Worm (Caenorhabditis elegans): ENCODE data around the gene C40A11.4.

Gene C40A11.4

ce11 chrII:2175367-2175766 is 38.1 kb downstream of the C40A11.4 start, which contains the start of gene C33C12.7:
Gene C33C12.7, minus strand, starts transcription at chrII:2175467.
- no peak for TF ChIP-seq hrde-1 (tag; optimal IDR thresholded peaks at IDR 0.05; ENCODE audit: borderline replicate concordance)
- no peak for TF ChIP-seq bed-2 (GFP tag; IDR thresholded peaks at IDR 0.05)
- no peak for TF ChIP-seq dox-1 (GFP tag; IDR thresholded peaks at IDR 0.05)
- TF ChIP-seq hmg-1.2 (GFP tag; IDR thresholded peaks at IDR 0.05), result no peak
- no peak for TF ChIP-seq rec-8 (tag; optimal IDR thresholded peaks at IDR 0.05)
- TF ChIP-seq lag-1 (GFP tag; IDR thresholded peaks at IDR 0.05), result no peak
- no peak for TF ChIP-seq ama-1 (optimal IDR thresholded peaks at IDR 0.05)
- no peak for TF ChIP-seq ama-1 (GFP tag; optimal IDR thresholded peaks at IDR 0.05)
- no peak for TF ChIP-seq pbrm-1 (GFP tag; IDR thresholded peaks at IDR 0.05)
- no peak for TF ChIP-seq die-1 (tag; optimal IDR thresholded peaks at IDR 0.05)
- TF ChIP-seq nhr-120 (GFP tag; IDR thresholded peaks at IDR 0.05), result no peak
- no peak for TF ChIP-seq sptf-2 (GFP tag; optimal IDR thresholded peaks at IDR 0.05)
- TF ChIP-seq egrh-3 (GFP tag; IDR thresholded peaks at IDR 0.05), result no peak
- no peak for TF ChIP-seq mes-4 (tag; optimal IDR thresholded peaks at IDR 0.05)
- TF ChIP-seq tlf-1 (GFP tag; optimal IDR thresholded peaks at IDR 0.05), result no peak
- TF ChIP-seq egl-44 (GFP tag; IDR thresholded peaks at IDR 0.05), result no peak
- no peak for TF ChIP-seq Y53F4B.3 (GFP tag; IDR thresholded peaks at IDR 0.05)

ce11 chrII:2176688-2177087 is 39.5 kb downstream of the C40A11.4 start, which contains the start of gene gba-1:
Gene gba-1, plus strand, starts transcription at chrII:2176741.
- TF ChIP-seq Y67H2A.10 (GFP tag; conservative IDR thresholded peaks at IDR 0.05), result no peak
- no peak for TF ChIP-seq ztf-6 (GFP tag; IDR thresholded peaks at IDR 0.05)
- TF ChIP-seq F23B12.7 (tag; optimal IDR thresholded peaks at IDR 0.05; ENCODE audit: insufficient read depth), result no peak
- no peak for TF ChIP-seq sea-2 (GFP tag; IDR thresholded peaks at IDR 0.05)
- no peak for TF ChIP-seq K11D2.4 (GFP tag; IDR thresholded peaks at IDR 0.05)
- TF ChIP-seq gei-17 (GFP tag; optimal IDR thresholded peaks at IDR 0.05), result no peak
- TF ChIP-seq pbrm-1 (GFP tag; IDR thresholded peaks at IDR 0.05), result no peak
- peak; percentile 38 for TF ChIP-seq nhr-80 (tag; optimal IDR thresholded peaks at IDR 0.05)

- TF ChIP-seq K11D2.4 (GFP tag; IDR thresholded peaks at IDR 0.05) (no peak), ZK185.1 (tag; optimal IDR thresholded peaks at IDR 0.05; ENCODE audit: poor library complexity, severe bottlenecking) (no peak), lir-1 (GFP tag; conservative IDR thresholded peaks at IDR 0.05) (no peak), F55B11.4 (tag; optimal IDR thresholded peaks at IDR 0.05; ENCODE audit: borderline replicate concordance, insufficient read depth) (no peak), ccch-3 (GFP tag; optimal IDR thresholded peaks at IDR 0.05) (no peak), aptf-3 (GFP tag; IDR thresholded peaks at IDR 0.05) (no peak), him-1 (tag; optimal IDR thresholded peaks at IDR 0.05) (no peak), Y53G8AR.9 (GFP tag; conservative IDR thresholded peaks at IDR 0.05) (no peak), B0035.1 (tag; optimal IDR thresholded peaks at IDR 0.05) (no peak), unc-130 (GFP tag; optimal IDR thresholded peaks at IDR 0.05) (no peak), B0336.3 (GFP tag; IDR thresholded peaks at IDR 0.05) (no peak), dpl-1 (GFP tag; optimal IDR thresholded peaks at IDR 0.05) (no peak), egrh-3 (GFP tag; IDR thresholded peaks at IDR 0.05) (no peak), zfh-2 (GFP tag; conservative IDR thresholded peaks at IDR 0.05) (no peak)
Observed at ce11 chrII:2177735-2178134, 40.5 kb downstream of the C40A11.4 start.

ce11 chrII:2186329-2186728 is 49.1 kb downstream of the C40A11.4 start, which contains the start of gene gba-2:
Gene gba-2, minus strand, starts transcription at chrII:2186434.
- TF ChIP-seq lag-1 (GFP tag; IDR thresholded peaks at IDR 0.05) (no peak), lsy-27 (tag; optimal IDR thresholded peaks at IDR 0.05; ENCODE audit: borderline replicate concordance, insufficient read depth) (no peak), nhr-80 (tag; optimal IDR thresholded peaks at IDR 0.05) (peak; percentile 50)
